Fruit fly (Drosophila melanogaster) whole organism, prepupa: ENCODE data around the gene Spn28Da.

Experiments used
- CG10631 ChIP-seq: fragments of 200-800 bp; sonication (Bioruptor generic); optimal IDR thresholded peaks from 2 replicates; lab custom pipeline; 2016; ENCODE audit warnings: missing biosample characterization, missing genetic modification characterization
- CG10669 ChIP-seq: fragments of 200-800 bp; sonication (Bioruptor generic); optimal IDR thresholded peaks from 3 replicates; lab custom pipeline; 2018; ENCODE audit warnings: missing biosample characterization, mild to moderate bottlenecking, missing genetic modification characterization, moderate library complexity
- CG11762 ChIP-seq: fragments of 200-800 bp; sonication (Bioruptor generic); optimal IDR thresholded peaks from 3 replicates; lab custom pipeline; 2016; ENCODE audit warnings: missing biosample characterization, missing genetic modification characterization; ENCODE audit not compliant: insufficient read depth
- CG11902 ChIP-seq: fragments of 200-800 bp; sonication (Bioruptor generic); optimal IDR thresholded peaks from 3 replicates; lab custom pipeline; 2016; ENCODE audit warnings: missing biosample characterization, missing genetic modification characterization
- CG16779 ChIP-seq: fragments of 200-800 bp; sonication (Bioruptor generic); optimal IDR thresholded peaks from 3 replicates; lab custom pipeline; 2017; ENCODE audit warnings: missing biosample characterization, mild to moderate bottlenecking, missing genetic modification characterization
- CG3032 ChIP-seq: fragments of 200-800 bp; optimal IDR thresholded peaks from 2 replicates; lab custom pipeline; 2019; ENCODE audit warnings: missing biosample characterization, mild to moderate bottlenecking, missing genetic modification characterization, moderate library complexity
- CG31627 ChIP-seq: fragments of 200-800 bp; sonication (Bioruptor generic); optimal IDR thresholded peaks from 3 replicates; lab custom pipeline; 2016; ENCODE audit warnings: missing biosample characterization, missing genetic modification characterization
- CG32006 ChIP-seq: fragments of 200-800 bp; sonication (Bioruptor generic); optimal IDR thresholded peaks from 3 replicates; lab custom pipeline; 2017; ENCODE audit warnings: missing biosample characterization, mild to moderate bottlenecking, missing genetic modification characterization
- CG4318 ChIP-seq: fragments of 200-800 bp; sonication (Bioruptor generic); optimal IDR thresholded peaks from 3 replicates; lab custom pipeline; 2017; ENCODE audit warnings: missing biosample characterization, mild to moderate bottlenecking, missing genetic modification characterization
- CG6163 ChIP-seq: fragments of 200-800 bp; sonication (Bioruptor generic); IDR thresholded peaks from 3 replicates; pipeline ENCODE4 v1.3.6; 2022; ENCODE audit warnings: missing biosample characterization, missing genetic modification characterization
- CG6792 ChIP-seq: fragments of 200-800 bp; sonication (Bioruptor generic); optimal IDR thresholded peaks from 3 replicates; lab custom pipeline; 2016; ENCODE audit warnings: missing biosample characterization, missing genetic modification characterization
- CG7368 ChIP-seq: fragments of 200-800 bp; sonication (Bioruptor generic); optimal IDR thresholded peaks from 3 replicates; lab custom pipeline; 2016; ENCODE audit warnings: missing biosample characterization, missing genetic modification characterization
- CG8119 ChIP-seq: fragments of 200-800 bp; sonication (Bioruptor generic); IDR thresholded peaks from 3 replicates; pipeline ENCODE4 v1.3.6; 2022; ENCODE audit warnings: missing biosample characterization, missing genetic modification characterization
- CG8319 ChIP-seq: fragments of 200-800 bp; sonication (Bioruptor generic); optimal IDR thresholded peaks from 3 replicates; lab custom pipeline; 2016; ENCODE audit warnings: missing biosample characterization, missing genetic modification characterization
- CG8632 ChIP-seq: fragments of 200-800 bp; sonication (Bioruptor generic); optimal IDR thresholded peaks from 3 replicates; lab custom pipeline; 2016; ENCODE audit warnings: missing biosample characterization, missing genetic modification characterization
- CG9139 ChIP-seq: fragments of 200-800 bp; sonication (Bioruptor generic); optimal IDR thresholded peaks from 3 replicates; lab custom pipeline; 2017; ENCODE audit warnings: missing biosample characterization, mild to moderate bottlenecking, missing genetic modification characterization
- Eip78C ChIP-seq: fragments of 200-800 bp; sonication (Bioruptor generic); peaks from one replicate; lab custom pipeline; 2016; ENCODE audit warnings: missing biosample characterization, missing genetic modification characterization
- Eip93F ChIP-seq: fragments of 200-800 bp; sonication (Bioruptor generic); optimal IDR thresholded peaks from 2 replicates; lab custom pipeline; 2016; ENCODE audit warnings: missing biosample characterization, mild to moderate bottlenecking, missing genetic modification characterization
- Gug ChIP-seq: fragments of 200-800 bp; sonication (Bioruptor generic); IDR thresholded peaks from 2 replicates; pipeline ENCODE4 v1.3.6; 2022; ENCODE audit warnings: missing biosample characterization, missing genetic modification characterization
- Hr38 ChIP-seq: sonication (Bioruptor generic); optimal IDR thresholded peaks from 2 replicates; lab custom pipeline; 2016; ENCODE audit warnings: missing biosample characterization, missing genetic modification characterization
- Hr39 ChIP-seq: fragments of 200-800 bp; sonication (Bioruptor generic); optimal IDR thresholded peaks from 2 replicates; lab custom pipeline; 2016; ENCODE audit warnings: missing biosample characterization, missing genetic modification characterization
- Hr4 ChIP-seq: fragments of 200-800 bp; sonication (Bioruptor generic); optimal IDR thresholded peaks from 3 replicates; lab custom pipeline; 2016; ENCODE audit warnings: missing biosample characterization, missing genetic modification characterization
- Lpt ChIP-seq: fragments of 200-800 bp; sonication (Bioruptor generic); optimal IDR thresholded peaks from 3 replicates; lab custom pipeline; 2016; ENCODE audit warnings: missing biosample characterization, missing genetic modification characterization
- Met ChIP-seq: fragments of 200-800 bp; sonication (Bioruptor generic); optimal IDR thresholded peaks from 3 replicates; lab custom pipeline; 2016; ENCODE audit warnings: missing biosample characterization, missing genetic modification characterization
- Smox ChIP-seq: fragments of 200-800 bp; sonication (Bioruptor generic); optimal IDR thresholded peaks from 3 replicates; lab custom pipeline; 2016; ENCODE audit warnings: missing biosample characterization, missing genetic modification characterization
- Sox102F ChIP-seq: fragments of 200-800 bp; sonication (Bioruptor generic); optimal IDR thresholded peaks from 2 replicates; lab custom pipeline; 2016; ENCODE audit warnings: missing biosample characterization, mild to moderate bottlenecking, missing genetic modification characterization
- Sox15 ChIP-seq: fragments of 200-800 bp; sonication (Bioruptor generic); optimal IDR thresholded peaks from 3 replicates; lab custom pipeline; 2016; ENCODE audit warnings: missing biosample characterization, missing genetic modification characterization
- achi ChIP-seq: fragments of 200-800 bp; sonication (Bioruptor generic); optimal IDR thresholded peaks from 3 replicates; lab custom pipeline; 2016; ENCODE audit warnings: missing biosample characterization, missing genetic modification characterization
- acj6 ChIP-seq: fragments of 200-800 bp; sonication (Bioruptor generic); optimal IDR thresholded peaks from 3 replicates; lab custom pipeline; 2016; ENCODE audit warnings: missing biosample characterization, missing genetic modification characterization
- cyc ChIP-seq: fragments of 200-800 bp; sonication (Bioruptor generic); optimal IDR thresholded peaks from 3 replicates; lab custom pipeline; 2016; ENCODE audit warnings: missing biosample characterization, missing genetic modification characterization
- dsx ChIP-seq: fragments of 200-800 bp; optimal IDR thresholded peaks from 3 replicates; lab custom pipeline; 2019; ENCODE audit warnings: missing biosample characterization, mild to moderate bottlenecking, missing genetic modification characterization, moderate library complexity; ENCODE audit not compliant: poor library complexity, severe bottlenecking
- eg ChIP-seq: fragments of 200-800 bp; sonication (Bioruptor generic); IDR thresholded peaks from 3 replicates; pipeline ENCODE4 v1.3.6; 2022; ENCODE audit warnings: missing biosample characterization, missing genetic modification characterization
- esn ChIP-seq: fragments of 200-800 bp; sonication (Bioruptor generic); optimal IDR thresholded peaks from 2 replicates; lab custom pipeline; 2016; ENCODE audit warnings: missing biosample characterization, mild to moderate bottlenecking, missing genetic modification characterization, moderate library complexity
- fd85E ChIP-seq: fragments of 200-800 bp; sonication (Bioruptor generic); optimal IDR thresholded peaks from 3 replicates; lab custom pipeline; 2016; ENCODE audit warnings: missing biosample characterization, missing genetic modification characterization
- lz ChIP-seq: fragments of 200-800 bp; sonication (Bioruptor generic); optimal IDR thresholded peaks from 3 replicates; lab custom pipeline; 2016; ENCODE audit warnings: missing biosample characterization, missing genetic modification characterization
- net ChIP-seq: fragments of 200-800 bp; sonication (Bioruptor generic); optimal IDR thresholded peaks from 3 replicates; lab custom pipeline; 2016; ENCODE audit warnings: missing biosample characterization, missing genetic modification characterization
- pdm3 ChIP-seq: fragments of 200-800 bp; sonication (Bioruptor generic); optimal IDR thresholded peaks from 3 replicates; lab custom pipeline; 2016; ENCODE audit warnings: missing biosample characterization, missing genetic modification characterization
- salr ChIP-seq, 2 experiments: fragments of 200-800 bp; sonication (Bioruptor generic); optimal IDR thresholded peaks; 3 replicates each; lab custom pipeline; 2016 to 2018; ENCODE audit warnings: missing biosample characterization in 2 of 2, missing genetic modification characterization in 2 of 2, mild to moderate bottlenecking in 1 of 2
- spab ChIP-seq: fragments of 200-800 bp; sonication (Bioruptor generic); optimal IDR thresholded peaks from 2 replicates; lab custom pipeline; 2017; ENCODE audit warnings: missing biosample characterization, mild to moderate bottlenecking, missing genetic modification characterization, missing genetic modification reagents
- ss ChIP-seq, 2 experiments: fragments of 200-800 bp; sonication (Bioruptor generic); optimal IDR thresholded peaks; 2 replicates in 1 of 2; 3 replicates in 1 of 2; lab custom pipeline; 2017 to 2018; ENCODE audit warnings: mild to moderate bottlenecking in 2 of 2, missing biosample characterization in 2 of 2, missing genetic modification characterization in 2 of 2, moderate library complexity in 1 of 2
- svp ChIP-seq: fragments of 200-800 bp; sonication (Bioruptor generic); peaks from one replicate; lab custom pipeline; 2016; ENCODE audit warnings: missing biosample characterization, missing genetic modification characterization
- topi ChIP-seq: fragments of 200-800 bp; sonication (Bioruptor generic); optimal IDR thresholded peaks from 3 replicates; lab custom pipeline; 2016; ENCODE audit warnings: missing biosample characterization, missing genetic modification characterization
- vri ChIP-seq: fragments of 200-800 bp; sonication (Bioruptor generic); optimal IDR thresholded peaks from 3 replicates; lab custom pipeline; 2016; ENCODE audit warnings: missing biosample characterization, mild to moderate bottlenecking, missing genetic modification characterization

Spn28Da gene

DNA sequence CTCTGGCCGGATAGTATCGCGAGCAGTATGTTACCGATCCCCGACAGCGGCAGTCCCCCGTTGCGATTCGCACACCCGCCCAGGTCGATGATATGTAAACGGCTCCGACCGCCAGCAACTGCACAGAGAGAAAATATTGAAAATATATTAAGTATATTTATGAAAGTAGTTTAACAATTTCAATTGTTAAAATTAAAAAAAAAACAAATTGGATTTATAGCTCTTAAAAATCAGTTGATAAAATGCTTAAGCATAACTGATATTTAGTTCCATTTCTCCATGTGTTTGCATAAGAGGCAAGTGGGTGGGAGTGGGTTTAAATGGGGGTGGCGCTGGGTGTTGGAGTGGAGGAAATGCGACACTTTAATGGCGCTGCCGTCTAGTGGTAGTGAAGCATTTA lies 39.5 kb downstream of the Spn28Da start:
- TF ChIP-seq Hr38 (GFP tag; lab: Kevin White, UChicago) (no peak), CG32006 (peak; percentile 33), CG8119 (GFP tag; lab: Robert Waterston, UW) (peak; percentile 35; the same call in 1 of the 3 replicates), achi (GFP tag; lab: Kevin White, UChicago) (peak; percentile 12), Sox15 (GFP tag; lab: Kevin White, UChicago) (no peak), CG8319 (no peak), CG10631 (GFP tag; lab: Kevin White, UChicago) (peak; percentile 10), CG6163 (GFP tag; lab: Robert Waterston, UW) (peak; percentile 37; the same call in 1 of the 3 replicates), Eip78C (GFP tag; lab: Kevin White, UChicago) (peak; percentile 58), CG7368 (GFP tag; lab: Kevin White, UChicago) (no peak), Lpt (GFP tag; lab: Kevin White, UChicago) (no peak), Eip93F (GFP tag; lab: Kevin White, UChicago) (no peak)

DNA sequence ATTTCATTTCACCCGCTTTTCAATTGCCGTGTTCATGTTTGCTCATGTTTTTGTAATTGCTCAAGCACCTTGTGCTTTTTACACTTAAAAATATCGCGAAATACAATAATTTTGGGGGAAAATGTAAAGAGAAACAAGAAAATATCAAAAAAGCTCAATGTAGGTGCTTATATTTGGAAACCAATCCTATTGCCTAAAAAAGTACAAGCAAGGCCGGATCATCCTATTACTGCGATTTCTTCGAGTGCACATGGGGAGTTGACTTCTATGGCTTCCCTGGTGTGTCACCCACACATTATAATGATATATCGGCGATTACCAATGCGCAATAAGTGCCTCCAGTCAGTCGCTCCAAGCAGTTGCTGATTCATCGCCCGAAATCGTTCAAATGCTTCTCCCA lies 47.7 kb downstream of the Spn28Da start:
- peak; percentile 45 for TF ChIP-seq Eip78C (GFP tag; lab: Kevin White, UChicago)
- no peak for TF ChIP-seq Hr4 (GFP tag; lab: Kevin White, UChicago)
- TF ChIP-seq net (GFP tag; lab: Kevin White, UChicago), result no peak
- no peak for TF ChIP-seq CG8119 (GFP tag; lab: Robert Waterston, UW)
- peak; percentile 55 for TF ChIP-seq Hr39 (GFP tag; lab: Kevin White, UChicago)
- no peak for TF ChIP-seq ss (GFP tag; optimal IDR thresholded peaks at IDR 0.05; lab: Kevin White, UChicago)
- TF ChIP-seq lz, result peak; percentile 21
- peak; percentile 18 for TF ChIP-seq topi (GFP tag; lab: Kevin White, UChicago)
- peak; percentile 51 for TF ChIP-seq esn (GFP tag; lab: Kevin White, UChicago)
- no peak for TF ChIP-seq CG10669 (GFP tag; lab: Kevin White, UChicago)
- no peak for TF ChIP-seq CG8319
- no peak for TF ChIP-seq Met (GFP tag; lab: Kevin White, UChicago)
- TF ChIP-seq CG3032 (tag; lab: Kevin White, UChicago), result no peak
- TF ChIP-seq CG16779 (tag; lab: Kevin White, UChicago), result no peak
- TF ChIP-seq CG31627 (GFP tag; lab: Kevin White, UChicago), result peak; percentile 52
- TF ChIP-seq Sox102F, result peak; percentile 52
- TF ChIP-seq Lpt (GFP tag; lab: Kevin White, UChicago), result no peak
- TF ChIP-seq Gug (GFP tag; lab: Robert Waterston, UW), result no peak
- TF ChIP-seq fd85E, result no peak
- TF ChIP-seq dsx, result no peak
- TF ChIP-seq vri (GFP tag; lab: Kevin White, UChicago), result peak; percentile 10
- TF ChIP-seq Eip93F (GFP tag; lab: Kevin White, UChicago), result no peak
- peak; percentile 49 for TF ChIP-seq svp (GFP tag; lab: Kevin White, UChicago)
- TF ChIP-seq CG11762, result no peak
- TF ChIP-seq CG6792 (GFP tag; lab: Kevin White, UChicago), result no peak
- TF ChIP-seq CG11902 (GFP tag; lab: Kevin White, UChicago), result no peak
- TF ChIP-seq CG4318 (GFP tag; lab: Kevin White, UChicago), result no peak
- TF ChIP-seq spab (GFP tag; lab: Kevin White, UChicago), result no peak
- TF ChIP-seq CG8632 (GFP tag; lab: Kevin White, UChicago), result no peak
- TF ChIP-seq CG9139 (GFP tag; lab: Kevin White, UChicago), result no peak
- TF ChIP-seq acj6 (GFP tag; lab: Kevin White, UChicago), result no peak
- no peak for TF ChIP-seq pdm3 (GFP tag; lab: Kevin White, UChicago)
- peak; percentile 36 for TF ChIP-seq cyc
- no peak for TF ChIP-seq Hr38 (GFP tag; lab: Kevin White, UChicago)
- peak; percentile 31 for TF ChIP-seq Smox (GFP tag; lab: Kevin White, UChicago)
- no peak for TF ChIP-seq eg (GFP tag; lab: Robert Waterston, UW)
- no peak for TF ChIP-seq salr (GFP tag; optimal IDR thresholded peaks at IDR 0.05; lab: Kevin White, UChicago)
